Worm (Caenorhabditis elegans) whole organism, young adult: ENCODE data around the gene F53F4.4.

Experiments
- F23B12.7 ChIP-seq: sonication (generic microtip); optimal IDR thresholded peaks from 2 replicates; lab custom pipeline; 2017; ENCODE audit warnings: missing genetic modification characterization, mild to moderate bottlenecking, missing compliant biosample characterization, antibody characterized with exemption, moderate library complexity; ENCODE audit not compliant: insufficient read depth
- cebp-2 ChIP-seq: fragments of 200-800 bp; sonication (Bioruptor generic); IDR thresholded peaks from 2 replicates; pipeline ENCODE4 v1.3.6; 2022; ENCODE audit warnings: missing genetic modification characterization, missing compliant biosample characterization
- ceh-91 ChIP-seq: fragments of 200-800 bp; sonication (Bioruptor generic); IDR thresholded peaks from 2 replicates; pipeline ENCODE4 v1.3.6; 2022; ENCODE audit warnings: missing genetic modification reagents, missing genetic modification characterization, missing compliant biosample characterization
- efl-1 ChIP-seq: fragments of 150-350 bp; optimal IDR thresholded peaks from 2 replicates; lab custom pipeline; 2014; ENCODE audit warnings: missing biosample characterization, missing genetic modification reagents, missing genetic modification characterization
- madf-8 ChIP-seq: fragments of 200-800 bp; sonication (Bioruptor generic); conservative IDR thresholded peaks from 2 replicates; pipeline ENCODE4 v1.3.6; 2022; ENCODE audit warnings: missing genetic modification reagents, missing genetic modification characterization, missing compliant biosample characterization
- mes-4 ChIP-seq: sonication (generic microtip); optimal IDR thresholded peaks from 2 replicates; lab custom pipeline; 2016; ENCODE audit warnings: missing genotype, missing genetic modification characterization, missing compliant biosample characterization
- sea-2 ChIP-seq: fragments of 200-800 bp; sonication (Bioruptor generic); IDR thresholded peaks from 2 replicates; pipeline ENCODE4 v1.3.6; 2022; ENCODE audit warnings: missing genetic modification characterization, missing compliant biosample characterization
- unc-62 ChIP-seq: fragments of 150-350 bp; optimal IDR thresholded peaks from 2 replicates; lab custom pipeline; 2014; ENCODE audit warnings: missing biosample characterization, missing genetic modification reagents, missing genetic modification characterization

DNA sequence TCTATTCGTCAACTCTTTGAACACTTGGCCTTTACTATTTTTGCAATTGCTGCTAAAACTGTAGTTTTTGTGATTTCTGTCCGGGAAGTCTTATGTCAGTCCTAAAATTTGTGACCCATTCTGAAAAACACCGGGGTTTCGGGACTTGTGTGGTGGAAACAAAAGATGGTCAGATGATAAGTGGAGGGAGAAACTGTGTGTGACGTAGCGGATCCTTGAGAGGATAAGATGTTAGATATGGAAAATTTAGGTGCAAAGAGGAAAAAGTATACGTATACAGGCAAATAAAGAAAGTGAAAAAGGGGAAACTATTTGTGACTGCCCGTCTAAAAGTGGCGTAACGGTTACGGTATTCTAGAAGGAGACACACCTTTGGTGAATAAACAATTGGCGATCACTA lies 43.2 kb downstream of the F53F4.4 start:
- TF ChIP-seq sea-2 (no peak), cebp-2 (GFP tag; lab: Robert Waterston, UW) (no peak), efl-1 (GFP tag; lab: Kevin White, UChicago) (no peak), unc-62 (GFP tag; lab: Kevin White, UChicago) (no peak), madf-8 (GFP tag; lab: Robert Waterston, UW) (no peak), mes-4 (tag; lab: Kevin White, UChicago) (no peak), F23B12.7 (tag; lab: Kevin White, UChicago) (no peak), ceh-91 (no peak)
